Worm (Caenorhabditis elegans) whole organism, midembryonic: ENCODE results near the gene aass-1.

ENCODE experiments used
- T22C8.4 ChIP-seq: fragments of 200-800 bp; sonication (Bioruptor generic); IDR thresholded peaks from 2 replicates; pipeline ENCODE4 v1.3.6; 2022; ENCODE audit warnings: missing genetic modification characterization, missing compliant biosample characterization
- cog-1 ChIP-seq: sonication (generic microtip); optimal IDR thresholded peaks from 2 replicates; lab custom pipeline; 2016; ENCODE audit warnings: missing genetic modification characterization, missing compliant biosample characterization
- flt-1 ChIP-seq: fragments of 200-800 bp; sonication (Bioruptor generic); IDR thresholded peaks from 2 replicates; pipeline ENCODE4 v1.3.6; 2022; ENCODE audit warnings: missing genetic modification characterization, missing compliant biosample characterization
- klf-2 ChIP-seq: fragments of 200-800 bp; sonication (Bioruptor generic); conservative IDR thresholded peaks from 2 replicates; pipeline ENCODE4 v1.3.6; 2022; ENCODE audit warnings: missing genetic modification reagents, missing genetic modification characterization, missing compliant biosample characterization
- med-1 ChIP-seq: sonication (generic microtip); optimal IDR thresholded peaks from 2 replicates; lab custom pipeline; 2017; ENCODE audit warnings: missing genetic modification characterization, mild to moderate bottlenecking, missing compliant biosample characterization, antibody characterized with exemption, missing genetic modification reagents; ENCODE audit not compliant: insufficient read depth
- ref-1 ChIP-seq: fragments of 200-800 bp; sonication (Bioruptor generic); conservative IDR thresholded peaks from 2 replicates; pipeline ENCODE4 v1.3.6; 2022; ENCODE audit warnings: missing genetic modification reagents, missing genetic modification characterization, missing compliant biosample characterization
- tab-1 ChIP-seq: fragments of 200-800 bp; sonication (Bioruptor generic); IDR thresholded peaks from 2 replicates; pipeline ENCODE4 v1.3.6; 2022; ENCODE audit warnings: missing genetic modification characterization, missing compliant biosample characterization
- ztf-23 ChIP-seq: fragments of 200-800 bp; sonication (Bioruptor generic); IDR thresholded peaks from 2 replicates; pipeline ENCODE4 v1.3.6; 2022; ENCODE audit warnings: missing genetic modification reagents, missing genetic modification characterization, missing compliant biosample characterization
- ztf-29 ChIP-seq: fragments of 200-800 bp; sonication (Bioruptor generic); IDR thresholded peaks from 2 replicates; pipeline ENCODE4 v1.3.6; 2022; ENCODE audit warnings: missing genetic modification reagents, missing genetic modification characterization, missing compliant biosample characterization

ce11 chrIV:202921-203652 lies 41.9 kb upstream of the aass-1 start, which contains the start of gene gfrp-1:
- TF ChIP-seq klf-2 (no peak), tab-1 (GFP tag; lab: Robert Waterston, UW) (no peak), ref-1 (GFP tag; lab: Robert Waterston, UW) (no peak), flt-1 (no peak), ztf-23 (GFP tag; lab: Robert Waterston, UW) (no peak), cog-1 (no peak), T22C8.4 (GFP tag; lab: Robert Waterston, UW) (no peak), med-1 (GFP tag; lab: Kevin White, UChicago) (no peak), ztf-29 (GFP tag; lab: Robert Waterston, UW) (no peak)
